Worm (Caenorhabditis elegans): ENCODE results near the gene F58E2.2.

The F58E2.2 gene

DNA sequence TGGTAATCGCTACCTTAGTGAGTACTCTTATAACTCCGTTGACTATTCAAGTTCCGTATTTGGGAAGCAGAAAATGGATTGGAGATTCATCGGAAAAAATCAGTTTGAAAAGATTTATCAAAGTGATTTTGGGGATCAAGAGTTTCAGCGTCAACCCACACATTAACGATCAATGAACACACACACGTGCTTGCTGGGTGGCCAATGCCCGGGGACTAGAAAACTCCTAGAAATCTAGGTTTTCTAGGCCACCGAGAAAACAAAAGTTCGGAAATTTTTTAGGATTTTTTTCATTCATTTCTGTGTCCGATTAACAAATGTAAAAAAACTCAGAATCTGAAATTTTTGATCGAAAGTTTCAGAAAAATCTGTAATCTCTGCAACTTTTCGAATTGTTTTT lies 36.1 kb downstream of the F58E2.2 start:
- TF ChIP-seq nhr-237 (tag; optimal IDR thresholded peaks at IDR 0.05) (no peak), hlh-1 (tag; optimal IDR thresholded peaks at IDR 0.05) (no peak), ces-1 (GFP tag; optimal IDR thresholded peaks at IDR 0.05) (no peak), nhr-76 (tag; optimal IDR thresholded peaks at IDR 0.05) (no peak), cnd-1 (tag; optimal IDR thresholded peaks at IDR 0.05) (no peak), drap-1 (GFP tag; optimal IDR thresholded peaks at IDR 0.05) (no peak), ztf-11 (tag; optimal IDR thresholded peaks at IDR 0.05) (no peak), unc-62 (GFP tag; optimal IDR thresholded peaks at IDR 0.05) (no peak), bed-3 (GFP tag; optimal IDR thresholded peaks at IDR 0.05) (no peak), lsy-2 (tag; optimal IDR thresholded peaks at IDR 0.05) (no peak), M03D4.4 (tag; optimal IDR thresholded peaks at IDR 0.05) (no peak)

DNA sequence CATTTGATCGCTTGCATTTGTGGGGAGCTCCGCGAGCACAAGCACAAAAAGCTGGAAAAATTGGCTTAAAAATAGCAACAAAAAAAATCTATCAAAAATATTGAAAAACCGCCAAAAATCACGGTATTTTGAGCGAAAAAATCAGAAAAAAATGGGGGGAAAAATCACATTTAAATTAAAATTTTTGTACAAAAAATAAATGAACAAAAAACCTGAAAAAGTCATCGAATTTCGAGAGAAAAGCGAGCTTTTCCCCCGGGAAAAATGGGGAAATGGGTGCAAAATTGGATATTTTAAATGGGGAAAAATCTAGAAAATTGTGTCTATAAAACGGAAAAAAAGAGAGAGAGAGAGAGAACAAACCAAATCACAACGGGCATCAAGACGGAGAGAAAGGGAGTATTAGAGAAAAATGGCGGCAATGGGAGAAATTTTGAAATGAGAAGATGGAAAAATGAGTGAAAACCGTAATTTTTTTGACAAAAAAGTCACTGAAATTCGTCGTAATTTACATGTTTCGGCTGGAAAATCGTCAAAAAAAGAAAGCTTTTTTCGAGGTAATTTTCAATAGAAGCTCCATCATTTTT lies 39.7 kb downstream of the F58E2.2 start, which contains the start of gene ced-10:
TSS of gene ced-10 (minus strand) at position 51 of the 587 bp plus-strand sequence.
- TF ChIP-seq elt-1 (tag; optimal IDR thresholded peaks at IDR 0.05; ENCODE audit: borderline replicate concordance, insufficient read depth) (no peak), sem-2 (GFP tag; optimal IDR thresholded peaks at IDR 0.05) (no peak), cnd-1 (tag; optimal IDR thresholded peaks at IDR 0.05) (no peak), unc-62 (GFP tag; optimal IDR thresholded peaks at IDR 0.05) (no peak)

DNA sequence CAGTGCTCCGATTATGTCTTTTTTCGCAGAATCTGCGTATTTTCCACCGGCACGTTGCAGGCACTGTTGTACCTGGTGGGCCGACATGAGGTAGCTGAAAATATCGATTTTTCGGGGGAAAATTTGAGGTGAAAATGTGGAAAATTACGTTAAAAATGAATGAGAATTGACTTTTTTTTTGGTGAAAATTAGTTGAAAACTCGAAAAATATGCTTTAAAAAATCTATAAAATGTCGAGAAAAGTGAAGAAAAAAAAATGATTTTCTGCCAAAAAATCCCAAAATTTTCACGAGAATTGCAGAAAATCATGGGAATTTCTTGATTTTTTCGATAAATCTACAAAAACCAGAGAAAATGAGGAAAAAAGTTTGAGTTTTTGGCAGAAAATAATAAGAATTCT lies 44.6 kb downstream of the F58E2.2 start, which contains the start of gene tsg-101:
TSS of gene tsg-101 (minus strand) at position 101 of the 400 bp plus-strand sequence.
- TF ChIP-seq lin-13 (tag; optimal IDR thresholded peaks at IDR 0.05) (no peak), unc-120 (tag; optimal IDR thresholded peaks at IDR 0.05; ENCODE audit: poor library complexity, severe bottlenecking) (no peak), blmp-1 (tag; optimal IDR thresholded peaks at IDR 0.05) (no peak), M03D4.4 (tag; optimal IDR thresholded peaks at IDR 0.05) (no peak), hlh-1 (tag; optimal IDR thresholded peaks at IDR 0.05) (no peak), unc-62 (GFP tag; optimal IDR thresholded peaks at IDR 0.05) (no peak), elt-1 (tag; optimal IDR thresholded peaks at IDR 0.05; ENCODE audit: borderline replicate concordance, insufficient read depth) (no peak), ceh-43 (GFP tag; optimal IDR thresholded peaks at IDR 0.05) (no peak), snpc-4 (tag; optimal IDR thresholded peaks at IDR 0.05) (no peak)

DNA sequence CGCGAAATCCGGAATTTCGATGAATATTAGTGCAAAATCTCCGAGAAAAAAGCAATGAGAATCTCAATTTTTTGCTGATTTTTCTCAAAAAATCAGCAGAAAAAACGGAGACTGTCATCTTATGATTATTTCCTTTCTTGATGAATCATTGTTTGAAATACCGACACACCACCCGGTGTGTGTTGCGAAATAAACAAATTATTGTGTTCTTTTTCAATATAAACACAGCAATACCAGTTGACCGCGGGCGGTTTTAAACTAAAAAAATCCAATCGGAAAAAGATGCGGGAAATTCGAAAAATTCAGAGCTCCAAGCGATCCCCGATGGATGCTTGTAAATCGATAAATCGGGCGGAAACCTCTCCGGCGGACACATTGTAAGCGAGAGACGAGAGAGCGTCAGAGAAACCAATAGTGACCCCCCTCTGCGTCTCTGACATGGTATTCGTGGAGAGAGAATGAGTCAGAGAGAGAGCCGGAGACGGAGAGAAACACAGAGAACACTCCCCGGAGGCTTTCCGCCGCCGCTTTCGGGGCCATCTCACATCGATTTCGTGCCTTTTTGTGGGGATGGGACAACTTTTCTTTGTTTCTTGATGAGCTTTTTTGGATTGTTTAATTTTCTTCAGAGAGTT lies 45.7 kb downstream of the F58E2.2 start:
- TF ChIP-seq ham-2 (GFP tag; optimal IDR thresholded peaks at IDR 0.05) (peak; percentile 81), unc-120 (tag; optimal IDR thresholded peaks at IDR 0.05; ENCODE audit: poor library complexity, severe bottlenecking) (peak; percentile 49), nhr-237 (tag; optimal IDR thresholded peaks at IDR 0.05) (peak; percentile 14), tbx-8 (GFP tag; optimal IDR thresholded peaks at IDR 0.05) (no peak), drap-1 (GFP tag; optimal IDR thresholded peaks at IDR 0.05) (peak; percentile 19), unc-62 (GFP tag; optimal IDR thresholded peaks at IDR 0.05) (peak; percentile 8), nhr-2 (tag; optimal IDR thresholded peaks at IDR 0.05) (peak; percentile 5), ztf-11 (tag; optimal IDR thresholded peaks at IDR 0.05) (no peak), ceh-39 (tag; optimal IDR thresholded peaks at IDR 0.05) (peak; percentile 73), mab-5 (tag; optimal IDR thresholded peaks at IDR 0.05) (no peak), blmp-1 (tag; optimal IDR thresholded peaks at IDR 0.05) (no peak), ces-1 (GFP tag; optimal IDR thresholded peaks at IDR 0.05) (peak; percentile 59), nhr-76 (tag; optimal IDR thresholded peaks at IDR 0.05) (no peak), lsy-2 (tag; optimal IDR thresholded peaks at IDR 0.05) (no peak), mep-1 (tag; optimal IDR thresholded peaks at IDR 0.05) (peak; percentile 64), sem-2 (GFP tag; optimal IDR thresholded peaks at IDR 0.05) (no peak), pha-4 (tag; optimal IDR thresholded peaks at IDR 0.05) (peak; percentile 72), hlh-1 (tag; optimal IDR thresholded peaks at IDR 0.05) (peak; percentile 11)

DNA sequence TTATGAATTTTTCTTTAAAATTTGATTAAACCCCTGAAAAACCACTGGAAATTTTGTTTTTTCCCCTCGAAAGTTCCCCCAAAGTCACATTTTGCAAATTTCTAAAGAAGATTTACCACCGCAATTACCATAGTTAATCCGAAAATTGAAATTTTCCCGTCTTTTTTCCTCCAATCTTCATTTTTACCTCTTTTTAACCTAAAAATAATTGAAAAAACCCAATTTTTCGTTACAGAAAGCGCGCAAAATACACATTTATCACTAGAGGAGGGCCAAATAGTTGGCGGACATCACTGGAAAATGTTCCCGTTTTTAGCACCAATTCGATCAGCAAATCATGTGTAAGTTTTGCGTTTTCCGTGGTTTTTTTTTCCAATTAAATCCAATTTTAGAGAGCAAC lies 46.7 kb downstream of the F58E2.2 start, which contains the start of gene unc-33:
TSS of gene unc-33 (plus strand) at position 301 of the 400 bp plus-strand sequence.
- no peak for TF ChIP-seq nhr-237 (tag; optimal IDR thresholded peaks at IDR 0.05)
- TF ChIP-seq nhr-28 (tag; optimal IDR thresholded peaks at IDR 0.05) = no peak
- TF ChIP-seq zip-8 (tag; optimal IDR thresholded peaks at IDR 0.05) = no peak
- no peak for TF ChIP-seq ceh-43 (GFP tag; optimal IDR thresholded peaks at IDR 0.05)
- TF ChIP-seq mab-5 (tag; optimal IDR thresholded peaks at IDR 0.05) = no peak
- TF ChIP-seq mls-2 (tag; optimal IDR thresholded peaks at IDR 0.05) = no peak

Data from whole organism, mixed stage, embryonic.